Worm (Caenorhabditis elegans): Measurements from ENCODE around the gene sri-66.

DNA sequence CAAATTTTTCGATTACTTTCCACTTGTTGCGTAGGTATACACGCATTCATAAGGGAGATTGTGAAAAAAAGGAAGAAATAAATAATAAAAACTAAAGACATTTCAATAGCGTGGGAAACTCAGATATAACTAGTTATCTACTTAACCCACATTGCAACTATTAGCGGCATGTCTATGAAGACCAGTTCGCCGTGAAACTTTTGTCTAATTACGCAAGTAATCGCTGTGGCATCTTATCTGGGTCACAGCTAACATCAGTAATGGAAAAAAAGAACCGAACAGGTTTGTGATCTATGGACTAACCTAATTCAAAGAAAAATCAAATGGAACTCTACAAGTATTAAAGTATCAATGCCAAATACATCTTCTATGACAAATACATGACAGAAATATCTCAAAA is 46.9 kb upstream of the sri-66 start, which contains the start of gene clec-241:
- TF ChIP-seq flt-1 (GFP tag; IDR thresholded peaks at IDR 0.05) = no peak
- no peak for TF ChIP-seq cog-1 (tag; optimal IDR thresholded peaks at IDR 0.05)
- TF ChIP-seq ztf-29 (GFP tag; IDR thresholded peaks at IDR 0.05) = no peak
- no peak for TF ChIP-seq klf-2 (GFP tag; conservative IDR thresholded peaks at IDR 0.05)
- no peak for TF ChIP-seq T22C8.4 (GFP tag; IDR thresholded peaks at IDR 0.05)
- TF ChIP-seq ref-1 (GFP tag; conservative IDR thresholded peaks at IDR 0.05) = no peak
- no peak for TF ChIP-seq med-1 (GFP tag; optimal IDR thresholded peaks at IDR 0.05; ENCODE audit: insufficient read depth)

All from whole organism, midembryonic.